Fruit fly (Drosophila melanogaster): ENCODE data around the gene CG42729.

The CG42729 gene

dm6 chr3L:15532368-15533030 is 5.2 kb upstream of the CG42729 start (continued):
- TF ChIP-seq CG10274 (GFP tag; optimal IDR thresholded peaks at IDR 0.05) = peak; percentile 6
- peak; percentile 57 for TF ChIP-seq CG10979 (tag; optimal IDR thresholded peaks at IDR 0.05)
- no peak for TF ChIP-seq zf30C (GFP tag; optimal IDR thresholded peaks at IDR 0.05)
- TF ChIP-seq ato (GFP tag; IDR thresholded peaks at IDR 0.05; ENCODE audit: partially characterized antibody) = no peak
- no peak for TF ChIP-seq Eip74EF (GFP tag; optimal IDR thresholded peaks at IDR 0.05)
- TF ChIP-seq dysf (GFP tag; IDR thresholded peaks at IDR 0.05) = peak; percentile 68
- TF ChIP-seq CG17912 (GFP tag; optimal IDR thresholded peaks at IDR 0.05) = no peak
- peak; percentile 69 for TF ChIP-seq Deaf1 (tag; optimal IDR thresholded peaks at IDR 0.05)
- TF ChIP-seq sim (GFP tag; IDR thresholded peaks at IDR 0.05) = peak; percentile 29; the same call in 1 of the 2 replicates
- peak; percentile 74 for TF ChIP-seq CG14710 (tag; optimal IDR thresholded peaks at IDR 0.05)
- TF ChIP-seq kni (GFP tag; optimal IDR thresholded peaks at IDR 0.05) = peak; percentile 27
- TF ChIP-seq D (optimal IDR thresholded peaks at IDR 0.05) = no peak
- TF ChIP-seq D (GFP tag; optimal IDR thresholded peaks at IDR 0.05) = peak; percentile 70
- TF ChIP-seq CG10366 (GFP tag; IDR thresholded peaks at IDR 0.05) = peak; percentile 35; the same call in 1 of the 2 replicates
- TF ChIP-seq fru (optimal IDR thresholded peaks at IDR 0.05) = no peak
- 0 out of 3 replicates have a peak, but pooled peaks have one; percentile 56 for TF ChIP-seq CG6175 (GFP tag; IDR thresholded peaks at IDR 0.05)
- TF ChIP-seq HmgZ (tag; optimal IDR thresholded peaks at IDR 0.05) = peak; percentile 2
- peak; percentile 20 for TF ChIP-seq CG9817 (tag; optimal IDR thresholded peaks at IDR 0.05)
- TF ChIP-seq run (tag; optimal IDR thresholded peaks at IDR 0.05) = no peak
- no peak for TF ChIP-seq CG14860 (GFP tag; IDR thresholded peaks at IDR 0.05; ENCODE audit: partially characterized antibody)
- TF ChIP-seq Hmx (GFP tag; optimal IDR thresholded peaks at IDR 0.05) = no peak
- TF ChIP-seq CoRest (tag; optimal IDR thresholded peaks at IDR 0.05) = peak; percentile 17
- TF ChIP-seq CG13123 (GFP tag; optimal IDR thresholded peaks at IDR 0.05) = no peak
- TF ChIP-seq CG5245 (GFP tag; optimal IDR thresholded peaks at IDR 0.05) = no peak
- peak; percentile 4 for TF ChIP-seq CG12155 (GFP tag; optimal IDR thresholded peaks at IDR 0.05)
- TF ChIP-seq CG8924 (tag; optimal IDR thresholded peaks at IDR 0.05) = peak; percentile 17
- TF ChIP-seq CG31441 (GFP tag; IDR thresholded peaks at IDR 0.05) = peak; percentile 68
- TF ChIP-seq pho (GFP tag; optimal IDR thresholded peaks at IDR 0.05) = no peak
- peak; percentile 16 for TF ChIP-seq nmo (GFP tag; optimal IDR thresholded peaks at IDR 0.05)
- TF ChIP-seq H2.0 (GFP tag; IDR thresholded peaks at IDR 0.05) = peak; percentile 55; the same call in 1 of the 2 replicates
- TF ChIP-seq mirr (GFP tag; optimal IDR thresholded peaks at IDR 0.05) = peak; percentile 15
- TF ChIP-seq Gsc (GFP tag; IDR thresholded peaks at IDR 0.05) = no peak
- TF ChIP-seq row (GFP tag; IDR thresholded peaks at IDR 0.05) = peak; percentile 48
- TF ChIP-seq Pdp1 (GFP tag; optimal IDR thresholded peaks at IDR 0.05) = peak in 1 of 2 experiments; percentile 32
- TF ChIP-seq Chrac-16 (GFP tag; optimal IDR thresholded peaks at IDR 0.05) = peak; percentile 1
- no peak for TF ChIP-seq exex (tag; optimal IDR thresholded peaks at IDR 0.05)
- TF ChIP-seq ac (GFP tag; optimal IDR thresholded peaks at IDR 0.05) = no peak
- TF ChIP-seq abd-A (tag; optimal IDR thresholded peaks at IDR 0.05) = peak; percentile 10
- TF ChIP-seq tgo (GFP tag; IDR thresholded peaks at IDR 0.05) = peak; percentile 63
- peak; percentile 22 for TF ChIP-seq CG9876 (GFP tag; optimal IDR thresholded peaks at IDR 0.05)
- TF ChIP-seq HLH4C (GFP tag; IDR thresholded peaks at IDR 0.05; ENCODE audit: partially characterized antibody) = no peak
- TF ChIP-seq CG18476 (GFP tag; optimal IDR thresholded peaks at IDR 0.05) = peak; percentile 23
- 0 out of 2 replicates have a peak, but pooled peaks have one; percentile 28 for TF ChIP-seq danr (GFP tag; IDR thresholded peaks at IDR 0.05)
- peak; percentile 23; the same call in 1 of the 2 replicates for TF ChIP-seq chm (GFP tag; IDR thresholded peaks at IDR 0.05)
- TF ChIP-seq CG12744 (GFP tag; optimal IDR thresholded peaks at IDR 0.05) = no peak
- no peak for TF ChIP-seq pan (optimal IDR thresholded peaks at IDR 0.05)
- peak in 1 of 2 experiments; percentile 72 for TF ChIP-seq pan (GFP tag; optimal IDR thresholded peaks at IDR 0.05 in 1 of 2, IDR thresholded peaks at IDR 0.05 in 1 of 2)
- no peak for TF ChIP-seq CG3995 (GFP tag; optimal IDR thresholded peaks at IDR 0.05)
- TF ChIP-seq toy (GFP tag; IDR thresholded peaks at IDR 0.05) = no peak
- TF ChIP-seq CTCF (GFP tag; optimal IDR thresholded peaks at IDR 0.05) = no peak
- TF ChIP-seq Meics (GFP tag; optimal IDR thresholded peaks at IDR 0.05) = peak; percentile 49

Data from whole organism, embryonic.